Fruit fly (Drosophila melanogaster) whole organism, prepupa: ENCODE data around the gene CG8379.

Experiments
- Blimp-1 ChIP-seq: fragments of 200-800 bp; sonication (Bioruptor generic); optimal IDR thresholded peaks from 3 replicates; lab custom pipeline; 2017; ENCODE audit warnings: missing biosample characterization, missing genetic modification characterization, mild to moderate bottlenecking, moderate library complexity, missing genetic modification reagents
- CG10631 ChIP-seq: fragments of 200-800 bp; sonication (Bioruptor generic); optimal IDR thresholded peaks from 2 replicates; lab custom pipeline; 2016; ENCODE audit warnings: missing biosample characterization, missing genetic modification characterization
- CG10669 ChIP-seq: fragments of 200-800 bp; sonication (Bioruptor generic); optimal IDR thresholded peaks from 3 replicates; lab custom pipeline; 2018; ENCODE audit warnings: missing biosample characterization, mild to moderate bottlenecking, missing genetic modification characterization, moderate library complexity
- CG11762 ChIP-seq: fragments of 200-800 bp; sonication (Bioruptor generic); optimal IDR thresholded peaks from 3 replicates; lab custom pipeline; 2016; ENCODE audit warnings: missing biosample characterization, missing genetic modification characterization; ENCODE audit not compliant: insufficient read depth
- CG11902 ChIP-seq: fragments of 200-800 bp; sonication (Bioruptor generic); optimal IDR thresholded peaks from 3 replicates; lab custom pipeline; 2016; ENCODE audit warnings: missing biosample characterization, missing genetic modification characterization
- CG15336 ChIP-seq: fragments of 200-800 bp; sonication (Bioruptor generic); IDR thresholded peaks from 2 replicates; pipeline ENCODE4 v1.3.6; 2022; ENCODE audit warnings: missing biosample characterization, missing genetic modification characterization
- CG1621 ChIP-seq: fragments of 200-800 bp; sonication (Bioruptor generic); optimal IDR thresholded peaks from 3 replicates; lab custom pipeline; 2018; ENCODE audit warnings: missing biosample characterization, mild to moderate bottlenecking, missing genetic modification characterization
- CG3919 ChIP-seq: fragments of 200-800 bp; sonication (Bioruptor generic); optimal IDR thresholded peaks from 3 replicates; lab custom pipeline; 2016; ENCODE audit warnings: missing biosample characterization, missing genetic modification characterization
- CG4318 ChIP-seq: fragments of 200-800 bp; sonication (Bioruptor generic); optimal IDR thresholded peaks from 3 replicates; lab custom pipeline; 2017; ENCODE audit warnings: missing biosample characterization, mild to moderate bottlenecking, missing genetic modification characterization
- CG6163 ChIP-seq: fragments of 200-800 bp; sonication (Bioruptor generic); IDR thresholded peaks from 3 replicates; pipeline ENCODE4 v1.3.6; 2022; ENCODE audit warnings: missing biosample characterization, missing genetic modification characterization
- CG6276 ChIP-seq: fragments of 200-800 bp; sonication (Bioruptor generic); optimal IDR thresholded peaks from 2 replicates; lab custom pipeline; 2017; ENCODE audit warnings: missing biosample characterization, mild to moderate bottlenecking, missing genetic modification characterization
- CG6808 ChIP-seq: fragments of 200-800 bp; sonication (Bioruptor generic); optimal IDR thresholded peaks from 3 replicates; lab custom pipeline; 2017; ENCODE audit warnings: missing biosample characterization, missing genetic modification characterization, mild to moderate bottlenecking, moderate library complexity, missing genetic modification reagents
- CG6854 ChIP-seq: fragments of 200-800 bp; sonication (Bioruptor generic); optimal IDR thresholded peaks from 2 replicates; lab custom pipeline; 2017; ENCODE audit warnings: missing biosample characterization, mild to moderate bottlenecking, missing genetic modification characterization
- CG8119 ChIP-seq: fragments of 200-800 bp; sonication (Bioruptor generic); IDR thresholded peaks from 3 replicates; pipeline ENCODE4 v1.3.6; 2022; ENCODE audit warnings: missing biosample characterization, missing genetic modification characterization
- CG8632 ChIP-seq: fragments of 200-800 bp; sonication (Bioruptor generic); optimal IDR thresholded peaks from 3 replicates; lab custom pipeline; 2016; ENCODE audit warnings: missing biosample characterization, missing genetic modification characterization
- CG9139 ChIP-seq: fragments of 200-800 bp; sonication (Bioruptor generic); optimal IDR thresholded peaks from 3 replicates; lab custom pipeline; 2017; ENCODE audit warnings: missing biosample characterization, mild to moderate bottlenecking, missing genetic modification characterization
- Eip75B ChIP-seq: fragments of 200-800 bp; sonication (Bioruptor generic); optimal IDR thresholded peaks from 3 replicates; lab custom pipeline; 2016; ENCODE audit warnings: missing biosample characterization, missing genetic modification characterization
- Eip78C ChIP-seq: fragments of 200-800 bp; sonication (Bioruptor generic); peaks from one replicate; lab custom pipeline; 2016; ENCODE audit warnings: missing biosample characterization, missing genetic modification characterization
- Eip93F ChIP-seq: fragments of 200-800 bp; sonication (Bioruptor generic); optimal IDR thresholded peaks from 2 replicates; lab custom pipeline; 2016; ENCODE audit warnings: missing biosample characterization, mild to moderate bottlenecking, missing genetic modification characterization
- Ets21C ChIP-seq: fragments of 200-800 bp; sonication (Bioruptor generic); optimal IDR thresholded peaks from 3 replicates; lab custom pipeline; 2016; ENCODE audit warnings: missing biosample characterization, missing genetic modification characterization
- Gug ChIP-seq: fragments of 200-800 bp; sonication (Bioruptor generic); IDR thresholded peaks from 2 replicates; pipeline ENCODE4 v1.3.6; 2022; ENCODE audit warnings: missing biosample characterization, missing genetic modification characterization
- Hr39 ChIP-seq: fragments of 200-800 bp; sonication (Bioruptor generic); optimal IDR thresholded peaks from 2 replicates; lab custom pipeline; 2016; ENCODE audit warnings: missing biosample characterization, missing genetic modification characterization
- Lpt ChIP-seq: fragments of 200-800 bp; sonication (Bioruptor generic); optimal IDR thresholded peaks from 3 replicates; lab custom pipeline; 2016; ENCODE audit warnings: missing biosample characterization, missing genetic modification characterization
- Sox102F ChIP-seq: fragments of 200-800 bp; sonication (Bioruptor generic); optimal IDR thresholded peaks from 2 replicates; lab custom pipeline; 2016; ENCODE audit warnings: missing biosample characterization, mild to moderate bottlenecking, missing genetic modification characterization
- Sox14 ChIP-seq: fragments of 200-800 bp; sonication (Bioruptor generic); optimal IDR thresholded peaks from 3 replicates; lab custom pipeline; 2016; ENCODE audit warnings: missing biosample characterization, missing genetic modification characterization
- achi ChIP-seq: fragments of 200-800 bp; sonication (Bioruptor generic); optimal IDR thresholded peaks from 3 replicates; lab custom pipeline; 2016; ENCODE audit warnings: missing biosample characterization, missing genetic modification characterization
- acj6 ChIP-seq: fragments of 200-800 bp; sonication (Bioruptor generic); optimal IDR thresholded peaks from 3 replicates; lab custom pipeline; 2016; ENCODE audit warnings: missing biosample characterization, missing genetic modification characterization
- dac ChIP-seq: fragments of 200-800 bp; sonication (Bioruptor generic); optimal IDR thresholded peaks from 2 replicates; lab custom pipeline; 2017; ENCODE audit warnings: missing biosample characterization, mild to moderate bottlenecking, missing genetic modification characterization
- dsx ChIP-seq: fragments of 200-800 bp; optimal IDR thresholded peaks from 3 replicates; lab custom pipeline; 2019; ENCODE audit warnings: missing biosample characterization, mild to moderate bottlenecking, missing genetic modification characterization, moderate library complexity; ENCODE audit not compliant: poor library complexity, severe bottlenecking
- eg ChIP-seq: fragments of 200-800 bp; sonication (Bioruptor generic); IDR thresholded peaks from 3 replicates; pipeline ENCODE4 v1.3.6; 2022; ENCODE audit warnings: missing biosample characterization, missing genetic modification characterization
- esn ChIP-seq: fragments of 200-800 bp; sonication (Bioruptor generic); optimal IDR thresholded peaks from 2 replicates; lab custom pipeline; 2016; ENCODE audit warnings: missing biosample characterization, mild to moderate bottlenecking, missing genetic modification characterization, moderate library complexity
- fd59A ChIP-seq: fragments of 200-800 bp; sonication (Bioruptor generic); optimal IDR thresholded peaks from 2 replicates; lab custom pipeline; 2017; ENCODE audit warnings: missing biosample characterization, mild to moderate bottlenecking, missing genetic modification characterization, missing genetic modification reagents
- fd85E ChIP-seq: fragments of 200-800 bp; sonication (Bioruptor generic); optimal IDR thresholded peaks from 3 replicates; lab custom pipeline; 2016; ENCODE audit warnings: missing biosample characterization, missing genetic modification characterization
- net ChIP-seq: fragments of 200-800 bp; sonication (Bioruptor generic); optimal IDR thresholded peaks from 3 replicates; lab custom pipeline; 2016; ENCODE audit warnings: missing biosample characterization, missing genetic modification characterization
- pdm3 ChIP-seq: fragments of 200-800 bp; sonication (Bioruptor generic); optimal IDR thresholded peaks from 3 replicates; lab custom pipeline; 2016; ENCODE audit warnings: missing biosample characterization, missing genetic modification characterization
- salr ChIP-seq, 2 experiments: fragments of 200-800 bp; sonication (Bioruptor generic); optimal IDR thresholded peaks; 3 replicates each; lab custom pipeline; 2016 to 2018; ENCODE audit warnings: missing biosample characterization in 2 of 2, missing genetic modification characterization in 2 of 2, mild to moderate bottlenecking in 1 of 2
- spab ChIP-seq: fragments of 200-800 bp; sonication (Bioruptor generic); optimal IDR thresholded peaks from 2 replicates; lab custom pipeline; 2017; ENCODE audit warnings: missing biosample characterization, mild to moderate bottlenecking, missing genetic modification characterization, missing genetic modification reagents
- ss ChIP-seq, 2 experiments: fragments of 200-800 bp; sonication (Bioruptor generic); optimal IDR thresholded peaks; 2 replicates in 1 of 2; 3 replicates in 1 of 2; lab custom pipeline; 2017 to 2018; ENCODE audit warnings: mild to moderate bottlenecking in 2 of 2, missing biosample characterization in 2 of 2, missing genetic modification characterization in 2 of 2, moderate library complexity in 1 of 2
- svp ChIP-seq: fragments of 200-800 bp; sonication (Bioruptor generic); peaks from one replicate; lab custom pipeline; 2016; ENCODE audit warnings: missing biosample characterization, missing genetic modification characterization
- topi ChIP-seq: fragments of 200-800 bp; sonication (Bioruptor generic); optimal IDR thresholded peaks from 3 replicates; lab custom pipeline; 2016; ENCODE audit warnings: missing biosample characterization, missing genetic modification characterization
- vri ChIP-seq: fragments of 200-800 bp; sonication (Bioruptor generic); optimal IDR thresholded peaks from 3 replicates; lab custom pipeline; 2016; ENCODE audit warnings: missing biosample characterization, mild to moderate bottlenecking, missing genetic modification characterization

The CG8379 gene

DNA sequence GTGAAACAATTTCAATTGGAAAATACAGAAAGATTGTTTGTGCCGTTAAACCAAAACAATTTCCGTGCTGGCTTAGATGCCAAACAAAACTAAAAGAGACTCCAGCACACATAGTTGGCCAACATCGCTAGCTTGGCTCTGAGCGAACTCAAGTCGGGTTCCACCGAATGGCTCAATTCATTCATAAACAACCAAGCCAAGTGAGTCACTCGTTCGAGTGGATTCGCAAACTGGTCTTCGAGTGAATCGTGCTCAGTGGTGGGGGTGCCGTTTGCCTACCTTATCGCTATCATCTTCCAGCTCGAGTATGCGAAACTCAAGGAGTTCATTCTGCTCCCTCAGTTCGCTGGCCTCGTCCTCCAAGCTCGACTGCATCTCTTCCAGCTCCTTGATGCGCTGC lies 38.8 kb upstream of the CG8379 start:
- TF ChIP-seq fd59A (GFP tag; lab: Kevin White, UChicago) (no peak), CG11902 (no peak), CG6163 (GFP tag; lab: Robert Waterston, UW) (0 out of 3 replicates have a peak, but pooled peaks have one; percentile 18)
- TF ChIP-seq, all 60 proteins: peak for 1

DNA sequence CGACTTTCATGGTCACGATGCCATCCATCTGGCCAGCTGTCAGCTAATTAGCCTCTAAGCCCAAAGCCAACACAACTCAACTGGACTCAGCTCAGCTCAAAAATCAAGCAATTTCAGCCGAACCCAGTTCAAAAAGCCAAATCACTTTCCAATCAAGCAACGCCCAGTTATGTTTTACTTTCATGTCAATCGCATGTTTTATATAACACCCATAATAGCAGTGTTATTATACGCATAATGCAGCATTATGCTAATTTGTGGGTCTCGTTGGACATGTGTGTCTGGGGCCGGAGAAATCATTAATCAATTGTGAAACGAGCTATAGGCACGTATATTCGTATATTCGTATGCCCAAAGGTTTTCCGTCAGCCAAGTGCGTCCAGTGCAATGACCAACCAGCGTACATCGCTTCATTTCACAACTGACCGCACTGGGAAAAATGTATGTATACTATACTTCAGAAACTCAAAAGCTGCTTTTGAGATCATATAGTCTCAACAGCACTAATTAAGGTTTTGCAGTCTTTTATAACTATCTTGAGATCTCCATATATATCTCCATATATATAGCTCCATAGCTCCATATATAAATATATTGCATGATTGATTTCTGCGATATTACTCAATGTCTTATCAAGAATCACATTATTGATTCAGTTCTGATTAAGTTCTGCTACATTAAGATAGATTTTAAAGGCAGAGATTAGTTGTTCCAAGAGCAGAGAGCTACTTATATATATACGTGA lies 36.5 kb upstream of the CG8379 start:
- TF ChIP-seq spab (peak; percentile 37), CG8632 (GFP tag; lab: Kevin White, UChicago) (no peak), Eip78C (peak; percentile 96), Lpt (GFP tag; lab: Kevin White, UChicago) (peak; percentile 19), CG15336 (no peak), salr (GFP tag; optimal IDR thresholded peaks at IDR 0.05; lab: Kevin White, UChicago) (no peak), fd59A (GFP tag; lab: Kevin White, UChicago) (no peak), pdm3 (GFP tag; lab: Kevin White, UChicago) (no peak), CG1621 (tag; lab: Kevin White, UChicago) (no peak), Hr39 (GFP tag; lab: Kevin White, UChicago) (no peak), CG11902 (no peak), CG6276 (GFP tag; lab: Kevin White, UChicago) (no peak), CG9139 (GFP tag; lab: Kevin White, UChicago) (peak; percentile 10), CG6854 (GFP tag; lab: Kevin White, UChicago) (peak; percentile 28), svp (GFP tag; lab: Kevin White, UChicago) (peak; percentile 69), CG6163 (GFP tag; lab: Robert Waterston, UW) (no peak), dsx (GFP tag; lab: Kevin White, UChicago) (peak; percentile 64), CG10669 (GFP tag; lab: Kevin White, UChicago) (no peak), Sox14 (GFP tag; lab: Kevin White, UChicago) (no peak), CG4318 (GFP tag; lab: Kevin White, UChicago) (no peak), Eip93F (GFP tag; lab: Kevin White, UChicago) (no peak), topi (GFP tag; lab: Kevin White, UChicago) (peak; percentile 64), net (GFP tag; lab: Kevin White, UChicago) (no peak), Eip75B (GFP tag; lab: Kevin White, UChicago) (no peak), ss (GFP tag; optimal IDR thresholded peaks at IDR 0.05; lab: Kevin White, UChicago) (peak in 1 of 2 experiments; percentile 36)

DNA sequence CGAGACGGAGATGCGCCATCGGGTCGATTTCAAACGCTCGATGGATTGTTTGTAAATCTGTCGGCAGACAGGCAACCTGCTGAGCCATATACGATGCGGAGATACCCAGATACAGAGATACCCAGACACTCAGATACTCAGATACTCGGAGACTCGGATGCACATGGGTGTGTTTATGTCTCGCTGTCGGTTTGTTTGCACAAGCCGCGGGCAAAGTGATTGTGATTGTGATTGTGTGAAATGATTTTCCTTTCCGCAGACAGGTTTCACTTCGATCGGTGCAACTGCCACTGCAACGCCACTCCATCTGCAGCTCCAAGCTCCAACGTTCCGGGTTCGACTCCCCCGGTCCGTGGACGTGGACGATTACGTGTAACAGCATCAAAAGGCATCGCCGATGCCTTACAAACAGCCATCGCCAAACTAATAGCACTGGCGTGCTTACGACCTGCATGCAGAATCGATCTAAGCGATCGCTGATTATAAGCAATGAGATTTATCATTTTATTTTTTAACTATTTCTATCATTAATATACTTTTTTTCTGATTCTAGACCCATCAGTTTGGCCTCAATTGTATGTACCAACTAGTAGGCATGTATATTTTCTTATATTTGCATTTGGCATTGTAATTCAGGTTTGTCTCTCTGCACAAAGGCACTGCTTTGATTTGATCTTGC lies 35.4 kb upstream of the CG8379 start:
- TF ChIP-seq Blimp-1 (peak; percentile 28), Sox14 (GFP tag; lab: Kevin White, UChicago) (peak; percentile 73), CG3919 (GFP tag; lab: Kevin White, UChicago) (peak; percentile 85), spab (peak; percentile 66), eg (GFP tag; lab: Robert Waterston, UW) (peak; percentile 97), CG8119 (GFP tag; lab: Robert Waterston, UW) (peak; percentile 92), Eip78C (peak; percentile 97), CG11762 (peak; percentile 74), CG4318 (GFP tag; lab: Kevin White, UChicago) (peak; percentile 70), CG6163 (GFP tag; lab: Robert Waterston, UW) (peak; percentile 92), dac (GFP tag; lab: Kevin White, UChicago) (peak; percentile 78), Sox102F (peak; percentile 57), CG15336 (peak; percentile 90), pdm3 (GFP tag; lab: Kevin White, UChicago) (peak; percentile 80), Gug (peak; percentile 84), Eip93F (GFP tag; lab: Kevin White, UChicago) (no peak), vri (GFP tag; lab: Kevin White, UChicago) (no peak), dsx (GFP tag; lab: Kevin White, UChicago) (peak; percentile 77), CG6808 (GFP tag; lab: Kevin White, UChicago) (peak; percentile 43), acj6 (GFP tag; lab: Kevin White, UChicago) (peak; percentile 82), Eip75B (GFP tag; lab: Kevin White, UChicago) (peak; percentile 67), CG10631 (GFP tag; lab: Kevin White, UChicago) (peak; percentile 81), fd85E (GFP tag; lab: Kevin White, UChicago) (peak; percentile 47), CG9139 (GFP tag; lab: Kevin White, UChicago) (peak; percentile 25), CG6276 (GFP tag; lab: Kevin White, UChicago) (peak; percentile 86), esn (GFP tag; lab: Kevin White, UChicago) (peak; percentile 65), fd59A (GFP tag; lab: Kevin White, UChicago) (peak; percentile 47), CG10669 (GFP tag; lab: Kevin White, UChicago) (peak; percentile 78), Hr39 (GFP tag; lab: Kevin White, UChicago) (peak; percentile 52), Ets21C (GFP tag; lab: Kevin White, UChicago) (peak; percentile 31), achi (GFP tag; lab: Kevin White, UChicago) (peak; percentile 82)
